Fruit fly (Drosophila melanogaster): ENCODE data around the gene CG14042.

The CG14042 gene

DNA sequence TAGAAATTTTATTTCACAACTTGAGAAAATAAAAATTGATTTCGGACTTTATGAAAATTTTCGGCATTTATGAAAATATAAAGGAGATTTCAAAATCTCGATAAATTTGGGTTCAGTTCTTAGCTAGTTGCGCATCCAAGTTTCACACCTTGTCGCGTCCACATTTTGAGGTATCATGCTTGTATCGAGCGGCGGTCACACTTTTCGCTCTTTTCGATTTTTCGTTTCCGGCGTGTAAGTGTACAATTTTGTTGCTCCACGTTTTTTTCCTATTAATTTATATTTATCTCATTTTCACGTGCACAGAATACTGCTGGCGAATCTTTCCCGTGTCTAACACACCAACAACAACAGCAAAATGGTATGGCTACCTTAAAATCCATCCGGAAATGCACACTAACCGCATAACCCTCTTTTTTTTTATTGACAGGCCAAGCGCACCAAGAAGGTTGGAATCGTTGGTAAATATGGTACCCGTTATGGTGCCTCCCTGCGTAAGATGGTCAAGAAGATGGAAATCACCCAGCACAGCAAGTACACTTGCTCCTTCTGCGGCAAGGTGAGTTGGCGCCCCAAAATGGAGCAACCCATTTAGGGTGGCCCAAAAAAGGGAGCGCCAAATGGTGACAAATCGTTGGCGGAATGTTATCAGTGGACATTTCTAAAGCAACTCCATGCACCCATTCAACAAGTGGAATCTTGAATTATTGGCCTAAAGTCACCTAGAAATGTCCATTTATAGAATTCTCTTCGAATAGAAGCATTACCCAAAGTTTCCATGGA is 33.5 kb downstream of the CG14042 start, which contains the start of gene RpL37A (continued):
- TF ChIP-seq Atf6 (GFP tag; IDR thresholded peaks at IDR 0.05) (peak; percentile 78), ATbp (GFP tag; optimal IDR thresholded peaks at IDR 0.05) (peak; percentile 66), CkIIα-i1 (GFP tag; IDR thresholded peaks at IDR 0.05) (no peak), E2f2 (GFP tag; IDR thresholded peaks at IDR 0.05) (peak; percentile 78), CG6689 (GFP tag; IDR thresholded peaks at IDR 0.05) (peak; percentile 50), Gug (GFP tag; IDR thresholded peaks at IDR 0.05) (no peak), CG15479 (GFP tag; optimal IDR thresholded peaks at IDR 0.05) (no peak), corto (GFP tag; optimal IDR thresholded peaks at IDR 0.05) (peak; percentile 7), amos (GFP tag; IDR thresholded peaks at IDR 0.05; ENCODE audit: partially characterized antibody) (peak; percentile 48), Meics (GFP tag; optimal IDR thresholded peaks at IDR 0.05) (peak; percentile 91), CG18619 (GFP tag; optimal IDR thresholded peaks at IDR 0.05) (peak; percentile 81), CG3281 (GFP tag; optimal IDR thresholded peaks at IDR 0.05) (peak; percentile 89), CG16815 (GFP tag; optimal IDR thresholded peaks at IDR 0.05) (no peak), CG12236 (GFP tag; optimal IDR thresholded peaks at IDR 0.05) (peak; percentile 43), CG13775 (GFP tag; optimal IDR thresholded peaks at IDR 0.05) (peak; percentile 90), CG17385 (GFP tag; optimal IDR thresholded peaks at IDR 0.05) (peak; percentile 65), jigr1 (GFP tag; IDR thresholded peaks at IDR 0.05) (no peak), CG17186 (GFP tag; optimal IDR thresholded peaks at IDR 0.05) (peak; percentile 92), prd (optimal IDR thresholded peaks at IDR 0.05) (no peak), prd (GFP tag; IDR thresholded peaks at IDR 0.05) (no peak; the same call in 2 of the 3 replicates), CG1792 (GFP tag; optimal IDR thresholded peaks at IDR 0.05) (peak; percentile 70), croc (GFP tag; conservative IDR thresholded peaks at IDR 0.05) (no peak), yki (optimal IDR thresholded peaks at IDR 0.05) (no peak), az2 (GFP tag; optimal IDR thresholded peaks at IDR 0.05) (peak; percentile 52), D19A (tag; optimal IDR thresholded peaks at IDR 0.05) (peak; percentile 38), CG15514 (GFP tag; optimal IDR thresholded peaks at IDR 0.05) (peak; percentile 91), ERR (GFP tag; optimal IDR thresholded peaks at IDR 0.05) (peak; percentile 55), tio (GFP tag; optimal IDR thresholded peaks at IDR 0.05) (peak; percentile 28), sc (optimal IDR thresholded peaks at IDR 0.05) (no peak), sc (GFP tag; optimal IDR thresholded peaks at IDR 0.05) (peak; percentile 50), caup (GFP tag; optimal IDR thresholded peaks at IDR 0.05; ENCODE audit: severe bottlenecking) (peak; percentile 95), Dip2 (GFP tag; IDR thresholded peaks at IDR 0.05) (no peak), CG12299 (tag; optimal IDR thresholded peaks at IDR 0.05) (peak; percentile 74), CG11696 (GFP tag; IDR thresholded peaks at IDR 0.05) (0 out of 2 replicates have a peak, but pooled peaks have one; percentile 32), CG32532 (GFP tag; IDR thresholded peaks at IDR 0.05) (peak; percentile 84), CG8765 (GFP tag; IDR thresholded peaks at IDR 0.05) (no peak), slou (GFP tag; optimal IDR thresholded peaks at IDR 0.05) (peak; percentile 79), inv (GFP tag; IDR thresholded peaks at IDR 0.05; ENCODE audit: partially characterized antibody) (no peak; the same call in 1 of the 2 replicates), HLH3B (GFP tag; IDR thresholded peaks at IDR 0.05) (peak; percentile 58; the same call in 1 of the 2 replicates), zfh2 (GFP tag; optimal IDR thresholded peaks at IDR 0.05) (peak; percentile 29), CG2678 (tag; optimal IDR thresholded peaks at IDR 0.05) (peak; percentile 74), Abd-B (GFP tag; optimal IDR thresholded peaks at IDR 0.05) (no peak), bigmax (GFP tag; optimal IDR thresholded peaks at IDR 0.05) (peak; percentile 80), Dll (GFP tag; IDR thresholded peaks at IDR 0.05; ENCODE audit: partially characterized antibody) (no peak), stwl (tag; optimal IDR thresholded peaks at IDR 0.05) (peak; percentile 79), CG1832 (GFP tag; optimal IDR thresholded peaks at IDR 0.05) (no peak), mld (GFP tag; IDR thresholded peaks at IDR 0.05; ENCODE audit: partially characterized antibody) (no peak), pum (GFP tag; optimal IDR thresholded peaks at IDR 0.05) (peak; percentile 46), CG14710 (tag; optimal IDR thresholded peaks at IDR 0.05) (peak; percentile 84)
